Fruit fly (Drosophila melanogaster): ENCODE results near the gene CG42395.

The CG42395 gene

DNA sequence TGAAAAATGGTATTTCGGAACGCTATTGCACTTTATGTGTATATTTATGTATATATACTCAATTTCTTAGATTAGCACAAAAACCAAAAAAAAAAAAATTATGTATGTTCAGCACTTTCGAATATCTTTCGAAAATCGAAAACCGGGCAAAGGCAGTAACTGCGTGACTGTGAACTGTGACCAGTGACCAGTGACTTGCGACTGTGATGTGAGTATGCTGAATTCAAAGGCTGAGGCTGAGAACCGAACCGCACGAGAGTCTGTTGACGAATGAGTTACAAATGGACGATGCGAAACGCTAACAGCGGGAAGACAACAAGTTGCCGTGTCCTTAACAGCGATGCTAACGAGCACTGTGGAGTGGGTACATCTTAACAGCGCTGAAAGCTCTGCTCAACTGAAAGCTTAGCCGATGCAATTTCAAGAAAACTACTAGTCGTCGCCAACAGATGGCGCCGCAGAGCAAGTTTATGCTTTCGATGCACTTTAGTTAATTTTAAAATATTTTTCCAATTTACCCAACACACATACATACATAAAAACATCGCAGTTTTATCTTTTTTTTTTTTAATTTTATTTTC, 25.4 kb downstream of the CG42395 start, which contains the start of gene CG32700:
CG32700 (minus strand) TSS at position 274 of the 581 bp plus-strand sequence.
- TF ChIP-seq CG16779 (tag; optimal IDR thresholded peaks at IDR 0.05) (no peak), dac (GFP tag; optimal IDR thresholded peaks at IDR 0.05) (no peak), Eip78C (GFP tag) (peak; percentile 72), CG3919 (GFP tag; optimal IDR thresholded peaks at IDR 0.05) (peak; percentile 7), ss (GFP tag; optimal IDR thresholded peaks at IDR 0.05) (no peak)

- TF ChIP-seq acj6 (GFP tag; optimal IDR thresholded peaks at IDR 0.05) = no peak
- TF ChIP-seq CG8632 (GFP tag; optimal IDR thresholded peaks at IDR 0.05) = no peak
- TF ChIP-seq Sox102F (GFP tag; optimal IDR thresholded peaks at IDR 0.05) = no peak
- no peak for TF ChIP-seq Gug (GFP tag; IDR thresholded peaks at IDR 0.05)
- TF ChIP-seq CG31627 (GFP tag; optimal IDR thresholded peaks at IDR 0.05) = no peak
- no peak for TF ChIP-seq topi (GFP tag; optimal IDR thresholded peaks at IDR 0.05)
- TF ChIP-seq Sox14 (GFP tag; optimal IDR thresholded peaks at IDR 0.05) = no peak
- no peak for TF ChIP-seq Sox15 (GFP tag; optimal IDR thresholded peaks at IDR 0.05)
- TF ChIP-seq lz (GFP tag; optimal IDR thresholded peaks at IDR 0.05) = no peak
- no peak for TF ChIP-seq dac (GFP tag; optimal IDR thresholded peaks at IDR 0.05)
- no peak for TF ChIP-seq Ets96B (tag; optimal IDR thresholded peaks at IDR 0.05)
- no peak for TF ChIP-seq CG10631 (GFP tag; optimal IDR thresholded peaks at IDR 0.05)
- no peak for TF ChIP-seq CG6792 (GFP tag; optimal IDR thresholded peaks at IDR 0.05)
- no peak for TF ChIP-seq dsx (GFP tag; optimal IDR thresholded peaks at IDR 0.05; ENCODE audit: poor library complexity, severe bottlenecking)
- no peak for TF ChIP-seq CG11762 (GFP tag; optimal IDR thresholded peaks at IDR 0.05; ENCODE audit: insufficient read depth)
- no peak for TF ChIP-seq Eip75B (GFP tag; optimal IDR thresholded peaks at IDR 0.05)
- TF ChIP-seq vri (GFP tag; optimal IDR thresholded peaks at IDR 0.05) = no peak
Measured at dm6 chrX:9544457-9544856, 31.6 kb downstream of the CG42395 start.

DNA sequence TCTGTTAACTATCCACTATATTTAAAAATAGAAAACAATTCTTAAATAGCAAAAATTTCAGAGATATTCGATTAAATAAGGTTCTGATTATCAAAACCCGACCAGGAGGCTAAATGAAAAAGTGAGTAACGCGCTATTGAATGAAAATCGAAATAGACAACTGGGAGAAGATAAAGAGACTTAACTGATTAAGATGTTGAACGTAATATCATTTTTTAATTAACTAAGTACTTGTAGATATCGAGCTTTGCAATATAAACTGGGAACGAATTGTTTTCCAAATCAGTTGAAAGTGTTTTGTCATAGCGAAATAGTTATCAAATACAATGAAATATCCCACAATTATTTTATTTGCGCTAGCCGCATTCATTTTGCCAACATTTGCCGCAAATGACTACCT, 42.5 kb downstream of the CG42395 start, which contains the start of gene CG34026:
CG34026 (plus strand) TSS at position 301 of the 400 bp plus-strand sequence.
- TF ChIP-seq achi (GFP tag; optimal IDR thresholded peaks at IDR 0.05) = no peak
- no peak for TF ChIP-seq CG11902 (GFP tag; optimal IDR thresholded peaks at IDR 0.05)
- no peak for TF ChIP-seq Eip78C (GFP tag)
- no peak for TF ChIP-seq svp (GFP tag)
- no peak for TF ChIP-seq Hr38 (GFP tag; optimal IDR thresholded peaks at IDR 0.05)
- no peak for TF ChIP-seq acj6 (GFP tag; optimal IDR thresholded peaks at IDR 0.05)

DNA sequence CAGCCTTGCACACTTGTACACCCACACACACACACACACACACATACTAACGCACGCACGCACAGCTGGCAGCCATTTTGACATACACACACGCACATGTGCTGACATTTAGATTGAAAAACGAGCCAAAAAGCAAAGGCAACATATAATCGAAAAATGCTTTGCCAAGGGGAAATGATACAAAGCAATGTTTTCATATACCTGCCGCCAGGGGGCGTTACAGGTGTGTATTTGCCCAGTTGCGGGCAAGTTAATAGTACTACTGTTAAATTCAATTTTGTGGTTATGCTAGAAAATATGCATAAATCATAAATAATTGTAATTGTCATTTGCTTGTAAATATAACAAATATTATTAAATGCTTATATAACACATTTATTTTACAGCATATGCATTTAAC, 43.6 kb downstream of the CG42395 start:
- TF ChIP-seq CG8119 (GFP tag; IDR thresholded peaks at IDR 0.05) = no peak
- no peak for TF ChIP-seq vri (GFP tag; optimal IDR thresholded peaks at IDR 0.05)
- TF ChIP-seq CG10631 (GFP tag; optimal IDR thresholded peaks at IDR 0.05) = no peak
- no peak for TF ChIP-seq Smox (GFP tag; optimal IDR thresholded peaks at IDR 0.05)
- TF ChIP-seq Hr39 (GFP tag; optimal IDR thresholded peaks at IDR 0.05) = no peak
- TF ChIP-seq spab (GFP tag; optimal IDR thresholded peaks at IDR 0.05) = no peak
- no peak for TF ChIP-seq Sox102F (GFP tag; optimal IDR thresholded peaks at IDR 0.05)
- no peak for TF ChIP-seq Sox15 (GFP tag; optimal IDR thresholded peaks at IDR 0.05)
- TF ChIP-seq salr (GFP tag; optimal IDR thresholded peaks at IDR 0.05) = no peak
- no peak for TF ChIP-seq CG1621 (tag; optimal IDR thresholded peaks at IDR 0.05)
- no peak for TF ChIP-seq fkh (GFP tag; optimal IDR thresholded peaks at IDR 0.05)
- TF ChIP-seq CG6163 (GFP tag; IDR thresholded peaks at IDR 0.05) = no peak

- no peak for TF ChIP-seq fkh (GFP tag; optimal IDR thresholded peaks at IDR 0.05)
- TF ChIP-seq dsx (GFP tag; optimal IDR thresholded peaks at IDR 0.05; ENCODE audit: poor library complexity, severe bottlenecking) = no peak
- TF ChIP-seq CG10669 (GFP tag; optimal IDR thresholded peaks at IDR 0.05) = no peak
- peak; percentile 16 for TF ChIP-seq pdm3 (GFP tag; optimal IDR thresholded peaks at IDR 0.05)
- no peak for TF ChIP-seq Eip75B (GFP tag; optimal IDR thresholded peaks at IDR 0.05)
- TF ChIP-seq CG11902 (GFP tag; optimal IDR thresholded peaks at IDR 0.05) = no peak
- TF ChIP-seq Hr39 (GFP tag; optimal IDR thresholded peaks at IDR 0.05) = no peak
- TF ChIP-seq dac (GFP tag; optimal IDR thresholded peaks at IDR 0.05) = no peak
- TF ChIP-seq CG11762 (GFP tag; optimal IDR thresholded peaks at IDR 0.05; ENCODE audit: insufficient read depth) = no peak
- no peak for TF ChIP-seq CG3919 (GFP tag; optimal IDR thresholded peaks at IDR 0.05)
- no peak for TF ChIP-seq Lpt (GFP tag; optimal IDR thresholded peaks at IDR 0.05)
- TF ChIP-seq eg (GFP tag; IDR thresholded peaks at IDR 0.05) = no peak
- TF ChIP-seq CG6276 (GFP tag; optimal IDR thresholded peaks at IDR 0.05) = no peak
- no peak for TF ChIP-seq CG3032 (tag; optimal IDR thresholded peaks at IDR 0.05)
- TF ChIP-seq CG6792 (GFP tag; optimal IDR thresholded peaks at IDR 0.05) = no peak
- TF ChIP-seq Sox14 (GFP tag; optimal IDR thresholded peaks at IDR 0.05) = no peak
- no peak for TF ChIP-seq CG4318 (GFP tag; optimal IDR thresholded peaks at IDR 0.05)
- TF ChIP-seq Gug (GFP tag; IDR thresholded peaks at IDR 0.05) = no peak
- peak; percentile 2 for TF ChIP-seq CG10631 (GFP tag; optimal IDR thresholded peaks at IDR 0.05)
- no peak for TF ChIP-seq fd85E (GFP tag; optimal IDR thresholded peaks at IDR 0.05)
- TF ChIP-seq Eip78C (GFP tag) = peak; percentile 67
- peak; percentile 34 for TF ChIP-seq CG31627 (GFP tag; optimal IDR thresholded peaks at IDR 0.05)
- peak; percentile 13 for TF ChIP-seq OdsH (GFP tag; optimal IDR thresholded peaks at IDR 0.05)
Measured at dm6 chrX:9531869-9532268, 44.2 kb downstream of the CG42395 start.
